Worm (Caenorhabditis elegans) whole organism, mixed stage, embryonic: ENCODE results near the gene F28C6.8.

Experiments used
- M03D4.4 ChIP-seq: sonication (generic microtip); optimal IDR thresholded peaks from 2 replicates; lab custom pipeline; 2017; ENCODE audit warnings: mild to moderate bottlenecking, missing genetic modification characterization, missing compliant biosample characterization
- blmp-1 ChIP-seq: fragments of 150-350 bp; optimal IDR thresholded peaks from 2 replicates; lab custom pipeline; 2014; ENCODE audit warnings: missing biosample characterization, missing genetic modification characterization
- ceh-39 ChIP-seq: fragments of 150-350 bp; optimal IDR thresholded peaks from 2 replicates; lab custom pipeline; 2014; ENCODE audit warnings: missing biosample characterization, missing genetic modification characterization
- ceh-43 ChIP-seq: fragments of 200-800 bp; sonication (Bioruptor generic); optimal IDR thresholded peaks from 2 replicates; lab custom pipeline; 2018; ENCODE audit warnings: mild to moderate bottlenecking, missing genetic modification characterization, moderate library complexity, missing compliant biosample characterization
- ceh-83 ChIP-seq: fragments of 200-800 bp; sonication (Bioruptor generic); optimal IDR thresholded peaks from 2 replicates; lab custom pipeline; 2018; ENCODE audit warnings: mild to moderate bottlenecking, missing genetic modification characterization, missing compliant biosample characterization
- ces-1 ChIP-seq: fragments of 150-350 bp; optimal IDR thresholded peaks from 2 replicates; lab custom pipeline; 2014; ENCODE audit warnings: missing biosample characterization, missing genetic modification reagents, missing genetic modification characterization
- cnd-1 ChIP-seq: fragments of 200-800 bp; sonication (Bioruptor generic); optimal IDR thresholded peaks from 2 replicates; lab custom pipeline; 2018; ENCODE audit warnings: mild to moderate bottlenecking, missing genetic modification characterization, missing compliant biosample characterization
- elt-1 ChIP-seq: sonication (generic microtip); optimal IDR thresholded peaks from 2 replicates; lab custom pipeline; 2017; ENCODE audit warnings: missing genetic modification characterization, mild to moderate bottlenecking, missing compliant biosample characterization, antibody characterized with exemption, moderate library complexity, borderline replicate concordance; ENCODE audit not compliant: insufficient read depth
- flh-1 ChIP-seq: fragments of 200-800 bp; sonication (Bioruptor generic); optimal IDR thresholded peaks from 2 replicates; lab custom pipeline; 2018; ENCODE audit warnings: mild to moderate bottlenecking, missing genetic modification characterization, moderate library complexity, missing compliant biosample characterization
- ham-2 ChIP-seq: fragments of 200-800 bp; sonication (Bioruptor generic); optimal IDR thresholded peaks from 2 replicates; lab custom pipeline; 2018; ENCODE audit warnings: mild to moderate bottlenecking, missing genetic modification characterization, missing compliant biosample characterization
- lin-13 ChIP-seq: fragments of 150-350 bp; optimal IDR thresholded peaks from 2 replicates; lab custom pipeline; 2014; ENCODE audit warnings: missing biosample characterization, missing genetic modification characterization
- lin-32 ChIP-seq: fragments of 200-800 bp; sonication (Bioruptor generic); optimal IDR thresholded peaks from 2 replicates; lab custom pipeline; 2018; ENCODE audit warnings: mild to moderate bottlenecking, missing genetic modification characterization, missing compliant biosample characterization
- lsy-2 ChIP-seq: fragments of 150-350 bp; optimal IDR thresholded peaks from 2 replicates; lab custom pipeline; 2014; ENCODE audit warnings: missing biosample characterization, missing genetic modification characterization
- mab-5 ChIP-seq: fragments of 150-350 bp; optimal IDR thresholded peaks from 2 replicates; lab custom pipeline; 2014; ENCODE audit warnings: missing biosample characterization, missing genetic modification characterization
- mep-1 ChIP-seq: fragments of 150-350 bp; optimal IDR thresholded peaks from 2 replicates; lab custom pipeline; 2017; ENCODE audit warnings: missing biosample characterization, missing genetic modification reagents, missing genetic modification characterization, inconsistent platforms
- nhr-2 ChIP-seq: fragments of 150-350 bp; optimal IDR thresholded peaks from 2 replicates; lab custom pipeline; 2014; ENCODE audit warnings: missing biosample characterization, missing genetic modification characterization
- nhr-237 ChIP-seq: fragments of 150-350 bp; optimal IDR thresholded peaks from 2 replicates; lab custom pipeline; 2014; ENCODE audit warnings: missing biosample characterization, missing genetic modification characterization
- nhr-28 ChIP-seq: fragments of 150-350 bp; optimal IDR thresholded peaks from 2 replicates; lab custom pipeline; 2014; ENCODE audit warnings: missing biosample characterization, missing genetic modification characterization
- nhr-76 ChIP-seq: sonication (generic microtip); optimal IDR thresholded peaks from 2 replicates; lab custom pipeline; 2017; ENCODE audit warnings: missing biosample characterization, missing genetic modification characterization
- pha-4 ChIP-seq: fragments of 150-350 bp; optimal IDR thresholded peaks from 2 replicates; lab custom pipeline; 2018; ENCODE audit warnings: missing biosample characterization, missing genetic modification reagents, missing genetic modification characterization
- sem-2 ChIP-seq: fragments of 200-800 bp; sonication (Bioruptor generic); optimal IDR thresholded peaks from 2 replicates; lab custom pipeline; 2018; ENCODE audit warnings: mild to moderate bottlenecking, missing genetic modification characterization, missing compliant biosample characterization
- snpc-4 ChIP-seq: fragments of 150-350 bp; optimal IDR thresholded peaks from 2 replicates; lab custom pipeline; 2014; ENCODE audit warnings: missing biosample characterization, missing genetic modification characterization
- tbx-8 ChIP-seq: fragments of 200-800 bp; sonication (Bioruptor generic); optimal IDR thresholded peaks from 2 replicates; lab custom pipeline; 2018; ENCODE audit warnings: mild to moderate bottlenecking, missing genetic modification characterization, moderate library complexity, missing compliant biosample characterization
- unc-62 ChIP-seq: fragments of 150-350 bp; optimal IDR thresholded peaks from 2 replicates; lab custom pipeline; 2014; ENCODE audit warnings: missing biosample characterization, missing genetic modification reagents, missing genetic modification characterization
- zip-8 ChIP-seq: fragments of 150-350 bp; optimal IDR thresholded peaks from 2 replicates; lab custom pipeline; 2014; ENCODE audit warnings: missing biosample characterization, missing genetic modification characterization
- ztf-11 ChIP-seq: fragments of 150-350 bp; optimal IDR thresholded peaks from 2 replicates; lab custom pipeline; 2014; ENCODE audit warnings: missing biosample characterization, missing genetic modification characterization

F28C6.8 gene

ce11 chrII:8639553-8639952, 32.9 kb downstream of the F28C6.8 start:
- TF ChIP-seq mab-5 (tag; lab: Kevin White, UChicago) (no peak), lin-13 (tag; lab: Kevin White, UChicago) (no peak), nhr-237 (no peak), flh-1 (no peak), tbx-8 (no peak), M03D4.4 (no peak), unc-62 (no peak), lin-32 (GFP tag; lab: Kevin White, UChicago) (no peak), mep-1 (tag; lab: Kevin White, UChicago) (no peak), elt-1 (no peak), ceh-43 (GFP tag; lab: Kevin White, UChicago) (no peak)

ce11 chrII:8640503-8640902, 33.9 kb downstream of the F28C6.8 start:
- TF ChIP-seq lsy-2 (tag; lab: Kevin White, UChicago) (no peak), nhr-76 (tag; lab: Kevin White, UChicago) (no peak), blmp-1 (no peak), nhr-237 (no peak), ztf-11 (tag; lab: Kevin White, UChicago) (no peak), nhr-2 (tag; lab: Kevin White, UChicago) (no peak), ces-1 (no peak), cnd-1 (tag; lab: Kevin White, UChicago) (no peak), ceh-39 (no peak), pha-4 (no peak), mep-1 (tag; lab: Kevin White, UChicago) (no peak), lin-32 (GFP tag; lab: Kevin White, UChicago) (no peak), M03D4.4 (no peak), ham-2 (GFP tag; lab: Kevin White, UChicago) (no peak), elt-1 (no peak), ceh-83 (GFP tag; lab: Kevin White, UChicago) (no peak), ceh-43 (GFP tag; lab: Kevin White, UChicago) (no peak)

- no peak for TF ChIP-seq ceh-83 (GFP tag; lab: Kevin White, UChicago)
- peak; percentile 56 for TF ChIP-seq ham-2 (GFP tag; lab: Kevin White, UChicago)
- TF ChIP-seq, all 35 proteins: peak for 1
Measured at ce11 chrII:8641131-8641530, 34.5 kb downstream of the F28C6.8 start, which contains the start of gene D2085.7. Gene D2085.7 (plus strand): TSS chrII:8641381.

- TF ChIP-seq blmp-1 (peak; percentile 86), unc-62 (no peak)
Measured at ce11 chrII:8642376-8642775, 35.7 kb downstream of the F28C6.8 start.

ce11 chrII:8643627-8644356, 37.1 kb downstream of the F28C6.8 start:
- TF ChIP-seq tbx-8 = no peak
- no peak for TF ChIP-seq snpc-4
- TF ChIP-seq blmp-1 = no peak
- TF ChIP-seq nhr-28 (tag; lab: Kevin White, UChicago) = no peak
- no peak for TF ChIP-seq ham-2 (GFP tag; lab: Kevin White, UChicago)
- no peak for TF ChIP-seq nhr-237
- no peak for TF ChIP-seq sem-2 (GFP tag; lab: Kevin White, UChicago)
- peak; percentile 60 for TF ChIP-seq ces-1
- no peak for TF ChIP-seq ztf-11 (tag; lab: Kevin White, UChicago)
- TF ChIP-seq zip-8 (tag; lab: Kevin White, UChicago) = no peak
- TF ChIP-seq nhr-76 (tag; lab: Kevin White, UChicago) = no peak
- TF ChIP-seq unc-62 = peak; percentile 2
- TF ChIP-seq ceh-83 (GFP tag; lab: Kevin White, UChicago) = no peak

- no peak for TF ChIP-seq pha-4
- no peak for TF ChIP-seq unc-62
Measured at ce11 chrII:8646437-8646836, 39.8 kb downstream of the F28C6.8 start.

- TF ChIP-seq flh-1 (no peak), nhr-28 (tag; lab: Kevin White, UChicago) (no peak), elt-1 (no peak)
Measured at ce11 chrII:8648843-8649242, 42.2 kb downstream of the F28C6.8 start.
